Fruit fly (Drosophila melanogaster) whole organism, prepupa: ENCODE measurements around the gene Strip.

ENCODE experiments used
- Blimp-1 ChIP-seq: fragments of 200-800 bp; sonication (Bioruptor generic); optimal IDR thresholded peaks from 3 replicates; lab custom pipeline; 2017; ENCODE audit warnings: missing biosample characterization, missing genetic modification characterization, mild to moderate bottlenecking, moderate library complexity, missing genetic modification reagents
- CG10669 ChIP-seq: fragments of 200-800 bp; sonication (Bioruptor generic); optimal IDR thresholded peaks from 3 replicates; lab custom pipeline; 2018; ENCODE audit warnings: missing biosample characterization, mild to moderate bottlenecking, missing genetic modification characterization, moderate library complexity
- CG11902 ChIP-seq: fragments of 200-800 bp; sonication (Bioruptor generic); optimal IDR thresholded peaks from 3 replicates; lab custom pipeline; 2016; ENCODE audit warnings: missing biosample characterization, missing genetic modification characterization
- CG15336 ChIP-seq: fragments of 200-800 bp; sonication (Bioruptor generic); IDR thresholded peaks from 2 replicates; pipeline ENCODE4 v1.3.6; 2022; ENCODE audit warnings: missing biosample characterization, missing genetic modification characterization
- CG32006 ChIP-seq: fragments of 200-800 bp; sonication (Bioruptor generic); optimal IDR thresholded peaks from 3 replicates; lab custom pipeline; 2017; ENCODE audit warnings: missing biosample characterization, mild to moderate bottlenecking, missing genetic modification characterization
- CG3919 ChIP-seq: fragments of 200-800 bp; sonication (Bioruptor generic); optimal IDR thresholded peaks from 3 replicates; lab custom pipeline; 2016; ENCODE audit warnings: missing biosample characterization, missing genetic modification characterization
- CG8632 ChIP-seq: fragments of 200-800 bp; sonication (Bioruptor generic); optimal IDR thresholded peaks from 3 replicates; lab custom pipeline; 2016; ENCODE audit warnings: missing biosample characterization, missing genetic modification characterization
- CG9139 ChIP-seq: fragments of 200-800 bp; sonication (Bioruptor generic); optimal IDR thresholded peaks from 3 replicates; lab custom pipeline; 2017; ENCODE audit warnings: missing biosample characterization, mild to moderate bottlenecking, missing genetic modification characterization
- Eip78C ChIP-seq: fragments of 200-800 bp; sonication (Bioruptor generic); peaks from one replicate; lab custom pipeline; 2016; ENCODE audit warnings: missing biosample characterization, missing genetic modification characterization
- Ets21C ChIP-seq: fragments of 200-800 bp; sonication (Bioruptor generic); optimal IDR thresholded peaks from 3 replicates; lab custom pipeline; 2016; ENCODE audit warnings: missing biosample characterization, missing genetic modification characterization
- Hr4 ChIP-seq: fragments of 200-800 bp; sonication (Bioruptor generic); optimal IDR thresholded peaks from 3 replicates; lab custom pipeline; 2016; ENCODE audit warnings: missing biosample characterization, missing genetic modification characterization
- OdsH ChIP-seq: fragments of 200-800 bp; sonication (Bioruptor generic); optimal IDR thresholded peaks from 3 replicates; lab custom pipeline; 2016; ENCODE audit warnings: missing biosample characterization, missing genetic modification characterization
- Smox ChIP-seq: fragments of 200-800 bp; sonication (Bioruptor generic); optimal IDR thresholded peaks from 3 replicates; lab custom pipeline; 2016; ENCODE audit warnings: missing biosample characterization, missing genetic modification characterization
- achi ChIP-seq: fragments of 200-800 bp; sonication (Bioruptor generic); optimal IDR thresholded peaks from 3 replicates; lab custom pipeline; 2016; ENCODE audit warnings: missing biosample characterization, missing genetic modification characterization
- topi ChIP-seq: fragments of 200-800 bp; sonication (Bioruptor generic); optimal IDR thresholded peaks from 3 replicates; lab custom pipeline; 2016; ENCODE audit warnings: missing biosample characterization, missing genetic modification characterization

Strip gene

DNA sequence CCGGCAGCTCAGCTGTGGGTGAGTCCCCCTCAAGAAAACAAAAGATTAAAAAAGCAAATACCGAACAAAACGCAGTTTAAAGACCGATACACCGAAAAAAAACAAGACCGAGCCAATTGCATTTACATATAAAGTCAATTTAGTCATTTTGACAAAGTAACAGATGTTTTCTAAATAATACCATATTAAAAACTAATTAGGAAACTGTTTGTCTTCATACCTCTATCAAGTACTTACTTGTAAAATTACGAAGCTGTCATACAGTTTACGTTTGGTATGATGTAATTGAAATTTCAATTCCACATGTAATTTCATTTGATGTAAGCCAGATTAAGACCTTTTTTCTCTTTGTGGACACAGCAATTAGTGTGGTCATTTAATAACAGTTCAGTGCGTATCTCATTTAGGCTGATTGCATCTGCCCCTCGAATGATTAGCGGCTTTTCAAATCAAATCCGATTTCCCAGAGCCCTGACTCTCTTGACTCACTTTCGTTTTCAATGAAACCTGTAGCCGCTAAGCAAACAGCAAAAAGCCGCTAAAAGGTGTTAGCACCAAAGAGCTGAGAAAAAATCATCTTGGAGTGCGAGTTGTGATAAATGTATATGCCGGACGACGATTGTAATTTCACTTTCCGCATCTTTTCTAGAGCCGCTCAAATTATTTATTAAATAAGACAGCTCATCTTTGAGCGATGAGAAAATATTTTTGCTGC lies 54.1 kb downstream of the Strip start:
- TF ChIP-seq Smox (GFP tag; lab: Kevin White, UChicago) (no peak), Eip78C (GFP tag; lab: Kevin White, UChicago) (peak; percentile 76), Ets21C (GFP tag; lab: Kevin White, UChicago) (no peak), OdsH (GFP tag; lab: Kevin White, UChicago) (no peak), Hr4 (GFP tag; lab: Kevin White, UChicago) (peak; percentile 40), CG9139 (GFP tag; lab: Kevin White, UChicago) (no peak), Blimp-1 (GFP tag; lab: Kevin White, UChicago) (peak; percentile 59), CG15336 (GFP tag; lab: Robert Waterston, UW) (0 out of 2 replicates have a peak, but pooled peaks have one; percentile 16), achi (GFP tag; lab: Kevin White, UChicago) (peak; percentile 17), CG11902 (GFP tag; lab: Kevin White, UChicago) (no peak), CG3919 (GFP tag; lab: Kevin White, UChicago) (peak; percentile 6), CG10669 (no peak), CG32006 (GFP tag; lab: Kevin White, UChicago) (peak; percentile 54), CG8632 (no peak), topi (GFP tag; lab: Kevin White, UChicago) (no peak)
